Fruit fly (Drosophila melanogaster) whole organism, pupa: ENCODE measurements around the gene htl.

Experiments used
- CG10348 ChIP-seq: fragments of 200-800 bp; sonication (Bioruptor generic); IDR thresholded peaks from 2 replicates; pipeline ENCODE4 v1.3.6; 2022; ENCODE audit warnings: missing biosample characterization, missing genetic modification characterization
- CG14655 ChIP-seq: fragments of 200-800 bp; sonication (Bioruptor generic); optimal IDR thresholded peaks from 3 replicates; lab custom pipeline; 2017; ENCODE audit warnings: mild to moderate bottlenecking, missing biosample characterization, missing genetic modification reagents, missing genetic modification characterization
- CG17806 ChIP-seq: fragments of 200-800 bp; sonication (Bioruptor generic); optimal IDR thresholded peaks from 2 replicates; lab custom pipeline; 2018; ENCODE audit warnings: missing biosample characterization, mild to moderate bottlenecking, missing genetic modification characterization, moderate library complexity
- CG32121 ChIP-seq: fragments of 200-800 bp; sonication (Bioruptor generic); IDR thresholded peaks from 2 replicates; pipeline ENCODE4 v1.3.6; 2022; ENCODE audit warnings: missing biosample characterization, missing genetic modification characterization
- CG8301 ChIP-seq: fragments of 200-800 bp; sonication (Bioruptor generic); optimal IDR thresholded peaks from 2 replicates; lab custom pipeline; 2018; ENCODE audit warnings: missing biosample characterization, mild to moderate bottlenecking, missing genetic modification characterization
- D1 ChIP-seq: fragments of 200-800 bp; sonication (Bioruptor generic); optimal IDR thresholded peaks from 2 replicates; lab custom pipeline; 2018; ENCODE audit warnings: missing biosample characterization, mild to moderate bottlenecking, missing genetic modification characterization, moderate library complexity
- EcR ChIP-seq: fragments of 200-800 bp; sonication (Bioruptor generic); optimal IDR thresholded peaks from 3 replicates; lab custom pipeline; 2019; ENCODE audit warnings: missing biosample characterization, missing genetic modification characterization, mild to moderate bottlenecking, moderate library complexity, missing genetic modification reagents
- Ets98B ChIP-seq: fragments of 200-800 bp; sonication (Bioruptor generic); IDR thresholded peaks from 2 replicates; pipeline ENCODE4 v1.3.6; 2022; ENCODE audit warnings: missing biosample characterization, missing genetic modification characterization
- Pif1B ChIP-seq: fragments of 200-800 bp; sonication (Bioruptor generic); optimal IDR thresholded peaks from 3 replicates; lab custom pipeline; 2016; ENCODE audit warnings: missing biosample characterization, missing genetic modification characterization

DNA sequence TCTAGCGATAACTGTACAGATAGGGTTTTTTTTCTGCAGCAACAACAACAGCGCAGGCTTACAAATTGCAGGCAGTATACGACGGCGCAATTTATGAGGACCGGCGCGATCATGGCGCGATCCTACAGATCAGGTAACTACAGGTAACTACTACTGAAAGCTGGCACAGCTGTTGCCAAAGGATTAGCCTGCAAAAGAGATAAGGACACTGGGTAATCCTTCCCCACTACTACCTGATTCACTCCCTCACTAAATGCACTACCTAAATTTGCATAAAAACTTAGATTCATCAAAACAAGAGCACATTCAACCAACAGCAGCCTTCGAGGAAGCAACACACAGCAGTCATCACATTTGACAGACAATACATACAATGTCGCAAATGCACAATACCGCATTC is 28.0 kb upstream of the htl start, which contains the start of gene bard:
- TF ChIP-seq EcR (GFP tag; lab: Kevin White, UChicago) (no peak), CG10348 (GFP tag; lab: Robert Waterston, UW) (no peak), CG17806 (tag; lab: Kevin White, UChicago) (no peak), CG32121 (no peak), Pif1B (GFP tag; lab: Kevin White, UChicago) (no peak), CG14655 (GFP tag; lab: Kevin White, UChicago) (no peak), Ets98B (GFP tag; lab: Robert Waterston, UW) (no peak), CG8301 (tag; lab: Kevin White, UChicago) (no peak), D1 (tag; lab: Kevin White, UChicago) (no peak)
